Fruit fly (Drosophila melanogaster): Measurements from ENCODE around the gene CG16781.

The CG16781 gene

DNA sequence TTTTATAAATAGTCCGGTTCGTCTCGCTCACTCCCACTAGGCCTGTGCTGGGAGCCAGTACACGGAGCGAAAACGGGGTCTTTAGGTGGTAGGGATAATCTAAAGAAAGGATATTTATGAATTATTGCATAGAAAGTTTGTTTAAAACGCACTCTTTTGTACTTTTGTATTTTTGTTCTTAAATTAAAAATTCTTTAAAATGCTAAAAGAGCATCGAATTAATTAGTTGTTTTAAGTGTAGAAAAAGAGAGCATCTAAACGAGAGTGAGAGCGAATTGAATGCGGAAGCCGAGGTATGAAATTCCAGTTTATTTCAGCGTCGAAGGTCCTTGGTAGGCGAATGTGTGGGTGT lies 36.3 kb downstream of the CG16781 start (continued):
- TF ChIP-seq ara (GFP tag; IDR thresholded peaks at IDR 0.05) (peak; percentile 81), Bteb2 (GFP tag; optimal IDR thresholded peaks at IDR 0.05) (peak; percentile 60), hkb (optimal IDR thresholded peaks at IDR 0.05) (no peak), hkb (GFP tag; IDR thresholded peaks at IDR 0.05) (peak; percentile 63), slou (GFP tag; optimal IDR thresholded peaks at IDR 0.05) (peak; percentile 5), dm (GFP tag; optimal IDR thresholded peaks at IDR 0.05) (peak; percentile 63), run (tag; optimal IDR thresholded peaks at IDR 0.05) (no peak), CG3847 (GFP tag; IDR thresholded peaks at IDR 0.05) (peak; percentile 46; the same call in 1 of the 2 replicates), Usf (GFP tag; optimal IDR thresholded peaks at IDR 0.05) (peak; percentile 78), pfk (GFP tag; optimal IDR thresholded peaks at IDR 0.05) (no peak), CG6813 (GFP tag; optimal IDR thresholded peaks at IDR 0.05) (peak; percentile 32), Xbp1 (GFP tag; optimal IDR thresholded peaks at IDR 0.05) (peak; percentile 84), CG10366 (GFP tag; IDR thresholded peaks at IDR 0.05) (peak; percentile 69), CG4404 (GFP tag; IDR thresholded peaks at IDR 0.05) (peak; percentile 94), Mes4 (GFP tag; optimal IDR thresholded peaks at IDR 0.05) (peak; percentile 73), jing (GFP tag; optimal IDR thresholded peaks at IDR 0.05) (peak; percentile 60), trh (GFP tag; optimal IDR thresholded peaks at IDR 0.05) (peak; percentile 42), Aef1 (GFP tag; IDR thresholded peaks at IDR 0.05) (peak; percentile 16; the same call in 1 of the 3 replicates), CG2875 (GFP tag; optimal IDR thresholded peaks at IDR 0.05) (peak; percentile 63), zfh2 (GFP tag; optimal IDR thresholded peaks at IDR 0.05) (peak; percentile 52), NK7.1 (GFP tag; optimal IDR thresholded peaks at IDR 0.05) (peak; percentile 17), CG8478 (optimal IDR thresholded peaks at IDR 0.05) (no peak), CG6254 (GFP tag; optimal IDR thresholded peaks at IDR 0.05) (no peak), CG16779 (GFP tag; IDR thresholded peaks at IDR 0.05) (no peak), Trl (optimal IDR thresholded peaks at IDR 0.05) (no peak), Trl (GFP tag; optimal IDR thresholded peaks at IDR 0.05) (peak; percentile 68), CG33213 (GFP tag; optimal IDR thresholded peaks at IDR 0.05) (peak; percentile 33), Med (GFP tag) (peak; percentile 94), cwo (GFP tag; optimal IDR thresholded peaks at IDR 0.05) (no peak), CG3163 (GFP tag; optimal IDR thresholded peaks at IDR 0.05) (peak; percentile 53), sima (GFP tag; optimal IDR thresholded peaks at IDR 0.05) (no peak), br (optimal IDR thresholded peaks at IDR 0.05) (no peak), CG6683 (GFP tag; optimal IDR thresholded peaks at IDR 0.05) (no peak), maf-S (GFP tag; optimal IDR thresholded peaks at IDR 0.05) (peak; percentile 80), CG8359 (GFP tag; optimal IDR thresholded peaks at IDR 0.05; ENCODE audit: borderline replicate concordance) (no peak), ac (GFP tag; optimal IDR thresholded peaks at IDR 0.05) (peak; percentile 95), CG17568 (GFP tag; optimal IDR thresholded peaks at IDR 0.05) (peak; percentile 52), wek (GFP tag; optimal IDR thresholded peaks at IDR 0.05) (peak; percentile 11), NfI (GFP tag; optimal IDR thresholded peaks at IDR 0.05) (peak; percentile 40), CG11695 (GFP tag; IDR thresholded peaks at IDR 0.05) (0 out of 3 replicates have a peak, but pooled peaks have one; percentile 53), E2f1 (GFP tag; IDR thresholded peaks at IDR 0.05) (peak; percentile 67), CG9727 (GFP tag; optimal IDR thresholded peaks at IDR 0.05) (peak; percentile 82), tap (tag; optimal IDR thresholded peaks at IDR 0.05) (peak; percentile 27), CG17186 (GFP tag; optimal IDR thresholded peaks at IDR 0.05) (no peak), CG15479 (GFP tag; optimal IDR thresholded peaks at IDR 0.05) (peak; percentile 71), Hr3 (GFP tag; optimal IDR thresholded peaks at IDR 0.05) (peak; percentile 77), pb (GFP tag; optimal IDR thresholded peaks at IDR 0.05) (peak; percentile 16), exex (tag; optimal IDR thresholded peaks at IDR 0.05) (no peak), CG4282 (GFP tag; optimal IDR thresholded peaks at IDR 0.05) (peak; percentile 36), ranshi (GFP tag; IDR thresholded peaks at IDR 0.05) (peak; percentile 60), fd102C (GFP tag; optimal IDR thresholded peaks at IDR 0.05) (peak; percentile 97), dati (GFP tag; IDR thresholded peaks at IDR 0.05) (no peak), CG3407 (GFP tag; optimal IDR thresholded peaks at IDR 0.05) (peak; percentile 75)
